Fruit fly (Drosophila melanogaster) whole organism, pupa: ENCODE results near the gene HipHop.

ENCODE experiments used
- CG12605 ChIP-seq: fragments of 200-800 bp; sonication (Bioruptor generic); IDR thresholded peaks from 2 replicates; pipeline ENCODE4 v1.3.6; 2022; ENCODE audit warnings: missing biosample characterization, missing genetic modification characterization
- CG34367 ChIP-seq: fragments of 200-800 bp; sonication (Bioruptor generic); optimal IDR thresholded peaks from 2 replicates; lab custom pipeline; 2018; ENCODE audit warnings: missing biosample characterization, mild to moderate bottlenecking, missing genetic modification characterization
- CG8301 ChIP-seq: fragments of 200-800 bp; sonication (Bioruptor generic); optimal IDR thresholded peaks from 2 replicates; lab custom pipeline; 2018; ENCODE audit warnings: missing biosample characterization, mild to moderate bottlenecking, missing genetic modification characterization
- CG9948 ChIP-seq: fragments of 200-800 bp; sonication (Bioruptor generic); optimal IDR thresholded peaks from 2 replicates; lab custom pipeline; 2018; ENCODE audit warnings: missing biosample characterization, mild to moderate bottlenecking, missing genetic modification characterization, moderate library complexity
- EcR ChIP-seq: fragments of 200-800 bp; sonication (Bioruptor generic); optimal IDR thresholded peaks from 3 replicates; lab custom pipeline; 2019; ENCODE audit warnings: missing biosample characterization, missing genetic modification characterization, mild to moderate bottlenecking, moderate library complexity, missing genetic modification reagents
- Snoo ChIP-seq: fragments of 200-800 bp; sonication (Bioruptor generic); optimal IDR thresholded peaks from 3 replicates; lab custom pipeline; 2017; ENCODE audit warnings: missing biosample characterization, mild to moderate bottlenecking, missing genetic modification characterization, inconsistent platforms
- rn ChIP-seq: fragments of 200-800 bp; sonication (Bioruptor generic); IDR thresholded peaks from 2 replicates; pipeline ENCODE4 v1.3.6; 2022; ENCODE audit warnings: missing biosample characterization, missing genetic modification characterization

DNA sequence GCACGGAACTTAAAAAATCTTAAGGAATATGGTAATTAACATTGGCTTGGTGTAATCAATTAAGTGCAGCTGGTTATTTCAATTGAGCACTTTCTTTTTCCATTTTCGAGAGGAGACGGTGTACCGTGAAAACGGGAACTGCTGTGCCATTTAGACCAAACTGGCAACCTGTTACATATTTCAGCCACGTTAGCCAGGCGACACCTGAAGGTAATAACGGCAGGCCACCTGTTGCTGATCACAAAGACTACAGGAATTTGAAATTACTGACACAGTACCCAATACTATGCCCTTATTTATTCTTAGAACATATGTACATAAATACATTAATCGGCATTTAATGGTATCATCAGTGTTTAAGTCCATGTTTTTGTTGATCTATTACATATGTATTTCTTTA lies 21.3 kb downstream of the HipHop start:
- TF ChIP-seq Snoo (tag; lab: Kevin White, UChicago): no peak
- no peak for TF ChIP-seq CG8301 (tag; lab: Kevin White, UChicago)
- no peak for TF ChIP-seq EcR
- no peak for TF ChIP-seq CG34367 (tag; lab: Kevin White, UChicago)
- no peak for TF ChIP-seq CG12605 (GFP tag; lab: Robert Waterston, UW)
- TF ChIP-seq rn: no peak
- no peak for TF ChIP-seq CG9948 (tag; lab: Kevin White, UChicago)
